Worm (Caenorhabditis elegans) whole organism, L1 larva: ENCODE measurements around the gene rps-25.

Experiments used
- C16A3.4 ChIP-seq: fragments of 150-350 bp; optimal IDR thresholded peaks from 2 replicates; lab custom pipeline; 2014; ENCODE audit warnings: missing biosample characterization, missing genetic modification characterization
- Y116A8C.19 ChIP-seq: sonication (generic microtip); optimal IDR thresholded peaks from 2 replicates; lab custom pipeline; 2016; ENCODE audit warnings: missing compliant biosample characterization, missing genetic modification characterization, borderline replicate concordance
- alr-1 ChIP-seq: fragments of 200-800 bp; sonication (Bioruptor generic); optimal IDR thresholded peaks from 2 replicates; lab custom pipeline; 2018; ENCODE audit warnings: borderline replicate concordance, mild to moderate bottlenecking, missing genetic modification characterization, missing compliant biosample characterization
- ama-1 ChIP-seq: fragments of 150-350 bp; optimal IDR thresholded peaks from 2 replicates; lab custom pipeline; 2014
- ceh-8 ChIP-seq: fragments of 200-800 bp; sonication (Bioruptor generic); optimal IDR thresholded peaks from 2 replicates; lab custom pipeline; 2018; ENCODE audit warnings: mild to moderate bottlenecking, missing genetic modification characterization, moderate library complexity, missing compliant biosample characterization
- ceh-82 ChIP-seq, 3 experiments: fragments of 150-350 bp in 1 of 3; sonication (generic microtip) in 2 of 3; optimal IDR thresholded peaks; 2 replicates each; lab custom pipeline; 2014 to 2017; ENCODE audit warnings: missing biosample characterization in 3 of 3, missing genetic modification characterization in 3 of 3
- ceh-88 ChIP-seq: fragments of 200-800 bp; sonication (Bioruptor generic); IDR thresholded peaks from 2 replicates; pipeline ENCODE4 v1.3.6; 2022; ENCODE audit warnings: missing genetic modification characterization, missing compliant biosample characterization
- ces-1 ChIP-seq: fragments of 150-350 bp; optimal IDR thresholded peaks from 2 replicates; lab custom pipeline; 2014; ENCODE audit warnings: missing biosample characterization, missing genetic modification reagents, missing genetic modification characterization
- efl-3 ChIP-seq: fragments of 200-800 bp; sonication (Bioruptor generic); optimal IDR thresholded peaks from 2 replicates; lab custom pipeline; 2018; ENCODE audit warnings: mild to moderate bottlenecking, missing genetic modification characterization, missing compliant biosample characterization
- elt-2 ChIP-seq: sonication (generic microtip); optimal IDR thresholded peaks from 2 replicates; lab custom pipeline; 2016; ENCODE audit warnings: missing genetic modification characterization, mild to moderate bottlenecking, inconsistent platforms, missing compliant biosample characterization, missing genetic modification reagents
- elt-3 ChIP-seq, 6 experiments: fragments of 150-350 bp in 1 of 6; sonication (generic microtip); optimal IDR thresholded peaks; 2 replicates each; lab custom pipeline; 2017 to 2018; ENCODE audit warnings: missing biosample characterization in 6 of 6, missing genetic modification characterization in 6 of 6, inconsistent platforms in 1 of 6
- fkh-10 ChIP-seq: sonication (generic microtip); optimal IDR thresholded peaks from 2 replicates; lab custom pipeline; 2017; ENCODE audit warnings: missing biosample characterization, missing genetic modification reagents, missing genetic modification characterization
- fkh-4 ChIP-seq: sonication (generic microtip); optimal IDR thresholded peaks from 2 replicates; lab custom pipeline; 2016; ENCODE audit warnings: missing compliant biosample characterization, missing genetic modification characterization, borderline replicate concordance
- fos-1 ChIP-seq: fragments of 150-350 bp; optimal IDR thresholded peaks from 2 replicates; lab custom pipeline; 2014; ENCODE audit warnings: missing biosample characterization, missing genetic modification characterization
- grh-1 ChIP-seq: fragments of 200-800 bp; sonication (Bioruptor generic); IDR thresholded peaks from 2 replicates; pipeline ENCODE4 v1.3.6; 2022; ENCODE audit warnings: missing genetic modification reagents, missing genetic modification characterization, missing compliant biosample characterization
- hlh-17 ChIP-seq: fragments of 200-800 bp; sonication (Bioruptor generic); optimal IDR thresholded peaks from 2 replicates; lab custom pipeline; 2018; ENCODE audit warnings: missing genetic modification characterization, mild to moderate bottlenecking, missing compliant biosample characterization, moderate library complexity, borderline replicate concordance
- hlh-4 ChIP-seq: sonication (generic microtip); optimal IDR thresholded peaks from 2 replicates; lab custom pipeline; 2016; ENCODE audit warnings: mild to moderate bottlenecking, missing genetic modification characterization, missing compliant biosample characterization
- irx-1 ChIP-seq: sonication (generic microtip); optimal IDR thresholded peaks from 2 replicates; lab custom pipeline; 2016; ENCODE audit warnings: missing genetic modification characterization, missing compliant biosample characterization
- isw-1 ChIP-seq: fragments of 200-800 bp; sonication (Bioruptor generic); IDR thresholded peaks from 2 replicates; pipeline ENCODE4 v1.3.6; 2022; ENCODE audit warnings: missing genetic modification characterization, missing compliant biosample characterization
- lin-14 ChIP-seq: fragments of 200-800 bp; sonication (Bioruptor generic); optimal IDR thresholded peaks from 2 replicates; lab custom pipeline; 2018; ENCODE audit warnings: mild to moderate bottlenecking, missing genetic modification characterization, moderate library complexity, missing compliant biosample characterization
- lin-15B ChIP-seq: fragments of 150-350 bp; sonication (generic microtip); optimal IDR thresholded peaks from 3 replicates; lab custom pipeline; 2014; ENCODE audit warnings: missing biosample characterization, missing genetic modification characterization
- lin-35 ChIP-seq, 2 experiments: fragments of 150-350 bp; optimal IDR thresholded peaks; 2 replicates each; lab custom pipeline; 2014; ENCODE audit warnings: missing biosample characterization in 2 of 2, missing genetic modification characterization in 2 of 2, missing genetic modification reagents in 2 of 2
- lin-39 ChIP-seq: fragments of 150-350 bp; optimal IDR thresholded peaks from 2 replicates; lab custom pipeline; 2014; ENCODE audit warnings: missing biosample characterization, missing genetic modification reagents, missing genetic modification characterization
- lir-3 ChIP-seq: sonication (generic microtip); optimal IDR thresholded peaks from 2 replicates; lab custom pipeline; 2016; ENCODE audit warnings: mild to moderate bottlenecking, missing genetic modification characterization, moderate library complexity, missing compliant biosample characterization; ENCODE audit not compliant: poor library complexity
- lsy-2 ChIP-seq, 2 experiments: fragments of 150-350 bp; optimal IDR thresholded peaks; 2 replicates each; lab custom pipeline; 2014; ENCODE audit warnings: missing biosample characterization in 2 of 2, missing genetic modification characterization in 2 of 2
- mab-9 ChIP-seq: fragments of 200-800 bp; sonication (Bioruptor generic); IDR thresholded peaks from 2 replicates; pipeline ENCODE4 v1.3.6; 2022; ENCODE audit warnings: missing genetic modification reagents, missing genetic modification characterization, missing compliant biosample characterization
- mdl-1 ChIP-seq, 2 experiments: fragments of 150-350 bp; optimal IDR thresholded peaks; 2 replicates each; lab custom pipeline; 2014 to 2017; ENCODE audit warnings: missing biosample characterization in 2 of 2, missing genetic modification characterization in 2 of 2, inconsistent platforms in 1 of 2
- mef-2 ChIP-seq: fragments of 150-350 bp; optimal IDR thresholded peaks from 2 replicates; lab custom pipeline; 2014; ENCODE audit warnings: missing biosample characterization, missing genetic modification characterization
- mep-1 ChIP-seq: fragments of 150-350 bp; optimal IDR thresholded peaks from 2 replicates; lab custom pipeline; 2014; ENCODE audit warnings: missing biosample characterization, missing genetic modification characterization
- nhr-11 ChIP-seq: fragments of 150-350 bp; optimal IDR thresholded peaks from 2 replicates; lab custom pipeline; 2014; ENCODE audit warnings: missing biosample characterization, missing genetic modification characterization
- nhr-19 ChIP-seq: fragments of 200-800 bp; sonication (Bioruptor generic); conservative IDR thresholded peaks from 2 replicates; pipeline ENCODE4 v1.3.6; 2022; ENCODE audit warnings: missing genetic modification characterization, missing compliant biosample characterization
- nhr-237 ChIP-seq: fragments of 150-350 bp; optimal IDR thresholded peaks from 2 replicates; lab custom pipeline; 2014; ENCODE audit warnings: missing biosample characterization, missing genetic modification characterization
- nhr-28 ChIP-seq: fragments of 150-350 bp; optimal IDR thresholded peaks from 2 replicates; lab custom pipeline; 2014; ENCODE audit warnings: missing biosample characterization, missing genetic modification characterization
- nhr-71 ChIP-seq: sonication (generic microtip); optimal IDR thresholded peaks from 2 replicates; lab custom pipeline; 2016; ENCODE audit warnings: mild to moderate bottlenecking, missing genetic modification characterization, moderate library complexity, missing compliant biosample characterization
- nhr-76 ChIP-seq: sonication (generic microtip); optimal IDR thresholded peaks from 2 replicates; lab custom pipeline; 2017; ENCODE audit warnings: missing biosample characterization, missing genetic modification characterization
- nhr-77 ChIP-seq: fragments of 150-350 bp; optimal IDR thresholded peaks from 2 replicates; lab custom pipeline; 2014; ENCODE audit warnings: missing biosample characterization, missing genetic modification characterization
- nhr-84 ChIP-seq: sonication (generic microtip); optimal IDR thresholded peaks from 2 replicates; lab custom pipeline; 2017; ENCODE audit warnings: missing biosample characterization, missing genetic modification characterization
- nhr-90 ChIP-seq: sonication (generic microtip); optimal IDR thresholded peaks from 2 replicates; lab custom pipeline; 2016; ENCODE audit warnings: mild to moderate bottlenecking, missing genetic modification characterization, missing compliant biosample characterization; ENCODE audit not compliant: poor library complexity
- pax-3 ChIP-seq: fragments of 200-800 bp; sonication (Bioruptor generic); optimal IDR thresholded peaks from 2 replicates; lab custom pipeline; 2018; ENCODE audit warnings: mild to moderate bottlenecking, missing genetic modification characterization, moderate library complexity, missing compliant biosample characterization
- pqm-1 ChIP-seq: sonication (generic microtip); optimal IDR thresholded peaks from 3 replicates; lab custom pipeline; 2017; ENCODE audit warnings: missing biosample characterization, missing genetic modification characterization
- snpc-4 ChIP-seq: fragments of 150-350 bp; optimal IDR thresholded peaks from 2 replicates; lab custom pipeline; 2014; ENCODE audit warnings: missing biosample characterization, missing genetic modification characterization
- sox-4 ChIP-seq: sonication (generic microtip); optimal IDR thresholded peaks from 2 replicates; lab custom pipeline; 2016; ENCODE audit warnings: missing genetic modification characterization, missing compliant biosample characterization
- sptf-1 ChIP-seq: fragments of 150-350 bp; optimal IDR thresholded peaks from 2 replicates; lab custom pipeline; 2014; ENCODE audit warnings: missing biosample characterization, missing genetic modification characterization
- sup-37 ChIP-seq: fragments of 200-800 bp; sonication (Bioruptor generic); optimal IDR thresholded peaks from 2 replicates; lab custom pipeline; 2018; ENCODE audit warnings: mild to moderate bottlenecking, missing genetic modification characterization, missing compliant biosample characterization
- unc-130 ChIP-seq: fragments of 150-350 bp; optimal IDR thresholded peaks from 2 replicates; lab custom pipeline; 2017; ENCODE audit warnings: missing biosample characterization, missing genetic modification characterization, inconsistent platforms
- unc-30 ChIP-seq: sonication (generic microtip); optimal IDR thresholded peaks from 2 replicates; lab custom pipeline; 2017; ENCODE audit warnings: missing biosample characterization, missing genetic modification characterization
- unc-62 ChIP-seq: fragments of 150-350 bp; optimal IDR thresholded peaks from 2 replicates; lab custom pipeline; 2014; ENCODE audit warnings: missing biosample characterization, missing genetic modification reagents, missing genetic modification characterization
- unc-86 ChIP-seq: sonication (generic microtip); optimal IDR thresholded peaks from 2 replicates; lab custom pipeline; 2016; ENCODE audit warnings: missing genetic modification characterization, missing compliant biosample characterization
- unc-98 ChIP-seq: fragments of 200-800 bp; sonication (Bioruptor generic); IDR thresholded peaks from 2 replicates; pipeline ENCODE4 v1.3.6; 2022; ENCODE audit warnings: missing genetic modification characterization, missing compliant biosample characterization
- vab-15 ChIP-seq: sonication (generic microtip); optimal IDR thresholded peaks from 2 replicates; lab custom pipeline; 2017; ENCODE audit warnings: missing genotype, mild to moderate bottlenecking, missing genetic modification characterization, missing compliant biosample characterization
- zip-4 ChIP-seq: fragments of 200-800 bp; sonication (Bioruptor generic); optimal IDR thresholded peaks from 2 replicates; lab custom pipeline; 2018; ENCODE audit warnings: mild to moderate bottlenecking, missing genetic modification characterization, moderate library complexity, missing compliant biosample characterization
- ztf-11 ChIP-seq, 2 experiments: sonication (generic microtip); optimal IDR thresholded peaks; 2 replicates each; lab custom pipeline; 2016 to 2017; ENCODE audit warnings: missing genetic modification characterization in 2 of 2, missing biosample characterization in 1 of 2, missing compliant biosample characterization in 1 of 2
- ztf-4 ChIP-seq: fragments of 150-350 bp; optimal IDR thresholded peaks from 2 replicates; lab custom pipeline; 2014; ENCODE audit warnings: missing biosample characterization, missing genetic modification characterization

rps-25 gene

ce11 chrIV:5973947-5974495, 26.6 kb upstream of the rps-25 start (continued):
- TF ChIP-seq pqm-1 (tag; lab: Kevin White, UChicago) (no peak), vab-15 (tag; lab: Kevin White, UChicago) (no peak), unc-98 (GFP tag; lab: Robert Waterston, UW) (no peak), lin-14 (GFP tag; lab: Kevin White, UChicago) (peak; percentile 89), mdl-1 (tag; optimal IDR thresholded peaks at IDR 0.05; lab: Kevin White, UChicago) (peak in 1 of 2 experiments; percentile 3), ceh-8 (GFP tag; lab: Kevin White, UChicago) (peak; percentile 42), unc-62 (no peak), ceh-88 (GFP tag; lab: Robert Waterston, UW) (no peak), nhr-237 (tag; lab: Kevin White, UChicago) (no peak), lir-3 (tag; lab: Kevin White, UChicago) (peak; percentile 36), nhr-84 (tag; lab: Kevin White, UChicago) (no peak), efl-3 (GFP tag; lab: Kevin White, UChicago) (no peak), elt-3 (tag; optimal IDR thresholded peaks at IDR 0.05; lab: Kevin White, UChicago) (no peak), lsy-2 (tag; optimal IDR thresholded peaks at IDR 0.05; lab: Kevin White, UChicago) (peak; percentile 27 to 57), nhr-76 (tag; lab: Kevin White, UChicago) (no peak), snpc-4 (tag; lab: Kevin White, UChicago) (no peak), mep-1 (peak; percentile 13), nhr-71 (tag; lab: Kevin White, UChicago) (peak; percentile 76), fkh-10 (peak; percentile 83), Y116A8C.19 (tag; lab: Kevin White, UChicago) (no peak), sptf-1 (tag; lab: Kevin White, UChicago) (no peak), irx-1 (tag; lab: Kevin White, UChicago) (peak; percentile 36), fos-1 (tag; lab: Kevin White, UChicago) (no peak), zip-4 (GFP tag; lab: Kevin White, UChicago) (no peak), unc-30 (tag; lab: Kevin White, UChicago) (no peak), lin-39 (tag; lab: Kevin White, UChicago) (no peak), C16A3.4 (tag; lab: Kevin White, UChicago) (no peak), nhr-77 (no peak), sox-4 (tag; lab: Kevin White, UChicago) (no peak), ceh-82 (tag; optimal IDR thresholded peaks at IDR 0.05; lab: Kevin White, UChicago) (peak in 1 of 3 experiments; percentile 61), ztf-11 (tag; optimal IDR thresholded peaks at IDR 0.05; lab: Kevin White, UChicago) (peak in 1 of 2 experiments; percentile 28), nhr-11 (tag; lab: Kevin White, UChicago) (no peak), mab-9 (no peak), ztf-4 (tag; lab: Kevin White, UChicago) (peak; percentile 32), grh-1 (GFP tag; lab: Robert Waterston, UW) (no peak), elt-2 (no peak), unc-86 (tag; lab: Kevin White, UChicago) (peak; percentile 42), nhr-19 (GFP tag; lab: Robert Waterston, UW) (peak; percentile 37), lin-35 (GFP tag; optimal IDR thresholded peaks at IDR 0.05; lab: Kevin White, UChicago) (peak in 1 of 2 experiments; percentile 39), nhr-28 (tag; lab: Kevin White, UChicago) (no peak), hlh-4 (tag; lab: Kevin White, UChicago) (no peak), alr-1 (tag; lab: Kevin White, UChicago) (no peak), pax-3 (tag; lab: Kevin White, UChicago) (no peak), nhr-90 (tag; lab: Kevin White, UChicago) (no peak), hlh-17 (no peak), isw-1 (GFP tag; lab: Robert Waterston, UW) (peak; percentile 58), ama-1 (lab: Kevin White, UChicago) (no peak), unc-130 (tag; lab: Kevin White, UChicago) (no peak), fkh-4 (tag; lab: Kevin White, UChicago) (peak; percentile 30), mef-2 (tag; lab: Kevin White, UChicago) (peak; percentile 8), sup-37 (GFP tag; lab: Kevin White, UChicago) (no peak), ces-1 (GFP tag; lab: Kevin White, UChicago) (no peak), lin-15B (tag; lab: Kevin White, UChicago) (no peak)
